Worm (Caenorhabditis elegans): ENCODE measurements around the gene F53F8.4.

F53F8.4 gene

ce11 chrV:20692903-20693302 lies 1.4 kb upstream of the F53F8.4 start:
- peak; percentile 57 for TF ChIP-seq nhr-129 (tag; optimal IDR thresholded peaks at IDR 0.05)
- no peak for TF ChIP-seq lin-39 (tag; optimal IDR thresholded peaks at IDR 0.05)
- TF ChIP-seq sma-3 (GFP tag; optimal IDR thresholded peaks at IDR 0.05): peak; percentile 25
- TF ChIP-seq lin-11 (tag; optimal IDR thresholded peaks at IDR 0.05): no peak
- no peak for TF ChIP-seq sem-4 (tag; optimal IDR thresholded peaks at IDR 0.05)
- TF ChIP-seq sma-9 (GFP tag; optimal IDR thresholded peaks at IDR 0.05): peak; percentile 39
- TF ChIP-seq sma-9 (tag; optimal IDR thresholded peaks at IDR 0.05): no peak
- no peak for TF ChIP-seq unc-39 (tag; optimal IDR thresholded peaks at IDR 0.05)
- no peak for TF ChIP-seq lsy-2 (tag; optimal IDR thresholded peaks at IDR 0.05)
- TF ChIP-seq blmp-1 (tag; optimal IDR thresholded peaks at IDR 0.05; ENCODE audit: insufficient read depth): peak; percentile 54
- no peak for TF ChIP-seq ceh-16 (tag; optimal IDR thresholded peaks at IDR 0.05)
- TF ChIP-seq nhr-25 (tag; optimal IDR thresholded peaks at IDR 0.05): peak; percentile 79

ce11 chrV:20689481-20690039 lies 1.9 kb downstream of the F53F8.4 start, which contains the start of gene F53F8.3:
F53F8.3 (minus strand) TSS chrV:20689531.
- TF ChIP-seq R02D3.7 (tag; optimal IDR thresholded peaks at IDR 0.05) (no peak), zag-1 (tag; optimal IDR thresholded peaks at IDR 0.05) (no peak), alr-1 (tag; optimal IDR thresholded peaks at IDR 0.05) (no peak), nhr-237 (tag; optimal IDR thresholded peaks at IDR 0.05) (no peak), ceh-82 (tag; optimal IDR thresholded peaks at IDR 0.05) (no peak), sem-4 (tag; optimal IDR thresholded peaks at IDR 0.05) (no peak), mdl-1 (tag; optimal IDR thresholded peaks at IDR 0.05) (no peak), lin-39 (tag; optimal IDR thresholded peaks at IDR 0.05) (no peak)

ce11 chrV:20685383-20685782 lies 6.1 kb downstream of the F53F8.4 start, which contains the start of gene klf-2:
klf-2 (plus strand) TSS chrV:20685683.
- no peak for TF ChIP-seq dmd-4 (tag; optimal IDR thresholded peaks at IDR 0.05)

- TF ChIP-seq lin-13 (GFP tag; optimal IDR thresholded peaks at IDR 0.05) (no peak), dmd-4 (tag; optimal IDR thresholded peaks at IDR 0.05) (no peak), peb-1 (tag; optimal IDR thresholded peaks at IDR 0.05) (no peak), aly-2 (tag; optimal IDR thresholded peaks at IDR 0.05) (no peak), mdl-1 (tag; optimal IDR thresholded peaks at IDR 0.05) (no peak), crh-2 (tag; optimal IDR thresholded peaks at IDR 0.05) (no peak), sem-4 (tag; optimal IDR thresholded peaks at IDR 0.05) (no peak), unc-62 (GFP tag; optimal IDR thresholded peaks at IDR 0.05) (no peak), C34F6.9 (tag; optimal IDR thresholded peaks at IDR 0.05) (no peak), ama-1 (optimal IDR thresholded peaks at IDR 0.05) (no peak), Y55F3AM.14 (GFP tag; optimal IDR thresholded peaks at IDR 0.05) (no peak), snpc-4 (tag; optimal IDR thresholded peaks at IDR 0.05) (no peak), blmp-1 (tag; optimal IDR thresholded peaks at IDR 0.05; ENCODE audit: insufficient read depth) (no peak), nhr-129 (tag; optimal IDR thresholded peaks at IDR 0.05) (no peak), alr-1 (tag; optimal IDR thresholded peaks at IDR 0.05) (no peak), skn-1 (tag; optimal IDR thresholded peaks at IDR 0.05) (no peak), ceh-82 (tag; optimal IDR thresholded peaks at IDR 0.05) (no peak), nhr-12 (tag; optimal IDR thresholded peaks at IDR 0.05) (no peak), unc-39 (tag; optimal IDR thresholded peaks at IDR 0.05) (no peak), nhr-237 (tag; optimal IDR thresholded peaks at IDR 0.05) (no peak)
Observed at ce11 chrV:20682309-20682708, 9.2 kb downstream of the F53F8.4 start.

ce11 chrV:20681824-20682223 lies 9.7 kb downstream of the F53F8.4 start:
- TF ChIP-seq elt-3 (tag; optimal IDR thresholded peaks at IDR 0.05): no peak
- TF ChIP-seq snpc-4 (tag; optimal IDR thresholded peaks at IDR 0.05): peak; percentile 75

- TF ChIP-seq Y55F3AM.14 (GFP tag; optimal IDR thresholded peaks at IDR 0.05): no peak
- TF ChIP-seq nhr-23 (tag; optimal IDR thresholded peaks at IDR 0.05): no peak
- no peak for TF ChIP-seq ZK546.5 (tag; optimal IDR thresholded peaks at IDR 0.05)
- no peak for TF ChIP-seq unc-62 (GFP tag; optimal IDR thresholded peaks at IDR 0.05)
- TF ChIP-seq C34F6.9 (tag; optimal IDR thresholded peaks at IDR 0.05): no peak
- no peak for TF ChIP-seq ceh-82 (tag; optimal IDR thresholded peaks at IDR 0.05)
- TF ChIP-seq dmd-4 (tag; optimal IDR thresholded peaks at IDR 0.05): no peak
- TF ChIP-seq mbf-1 (tag; optimal IDR thresholded peaks at IDR 0.05): no peak
Observed at ce11 chrV:20681120-20681519, 10.4 kb downstream of the F53F8.4 start, which contains the start of gene srsx-35. srsx-35 (plus strand) TSS chrV:20681420.
